Worm (Caenorhabditis elegans) whole organism, early embryonic: ENCODE measurements around the gene tsp-10.

Experiments used
- B0310.2 ChIP-seq: sonication (generic microtip); optimal IDR thresholded peaks from 2 replicates; lab custom pipeline; 2016; ENCODE audit warnings: mild to moderate bottlenecking, missing genetic modification characterization, missing compliant biosample characterization
- F13C5.2 ChIP-seq: sonication (generic microtip); optimal IDR thresholded peaks from 2 replicates; lab custom pipeline; 2017; ENCODE audit warnings: mild to moderate bottlenecking, missing genetic modification characterization, inconsistent platforms, missing compliant biosample characterization
- aly-1 ChIP-seq: sonication (generic microtip); optimal IDR thresholded peaks from 2 replicates; lab custom pipeline; 2016; ENCODE audit warnings: missing genetic modification characterization, missing compliant biosample characterization
- ama-1 ChIP-seq: fragments of 150-350 bp; optimal IDR thresholded peaks from 2 replicates; lab custom pipeline; 2014
- ceh-13 ChIP-seq: fragments of 200-800 bp; sonication (Bioruptor generic); optimal IDR thresholded peaks from 2 replicates; lab custom pipeline; 2018; ENCODE audit warnings: mild to moderate bottlenecking, missing genetic modification characterization, missing compliant biosample characterization
- ceh-36 ChIP-seq: sonication (generic microtip); optimal IDR thresholded peaks from 2 replicates; lab custom pipeline; 2016; ENCODE audit warnings: missing genetic modification characterization, inconsistent platforms, missing compliant biosample characterization
- ets-7 ChIP-seq: sonication (generic microtip); optimal IDR thresholded peaks from 2 replicates; lab custom pipeline; 2016; ENCODE audit warnings: missing genotype, missing genetic modification characterization, missing compliant biosample characterization
- flt-1 ChIP-seq: fragments of 200-800 bp; sonication (Bioruptor generic); IDR thresholded peaks from 2 replicates; pipeline ENCODE4 v1.3.6; 2022; ENCODE audit warnings: missing genetic modification characterization, missing compliant biosample characterization
- hmbx-1 ChIP-seq: sonication (generic microtip); optimal IDR thresholded peaks from 2 replicates; lab custom pipeline; 2016; ENCODE audit warnings: mild to moderate bottlenecking, missing genetic modification characterization, missing compliant biosample characterization
- hmg-4 ChIP-seq: fragments of 200-800 bp; sonication (Bioruptor generic); optimal IDR thresholded peaks from 2 replicates; lab custom pipeline; 2018; ENCODE audit warnings: mild to moderate bottlenecking, missing genetic modification characterization, missing compliant biosample characterization
- hnd-1 ChIP-seq: sonication (generic microtip); optimal IDR thresholded peaks from 2 replicates; lab custom pipeline; 2016; ENCODE audit warnings: missing genetic modification characterization, missing compliant biosample characterization
- pes-1 ChIP-seq: fragments of 200-800 bp; sonication (Bioruptor generic); IDR thresholded peaks from 2 replicates; pipeline ENCODE4 v1.3.6; 2022; ENCODE audit warnings: missing genetic modification reagents, missing genetic modification characterization, missing compliant biosample characterization
- scrt-1 ChIP-seq: fragments of 200-800 bp; sonication (Bioruptor generic); IDR thresholded peaks from 2 replicates; pipeline ENCODE4 v1.3.6; 2022; ENCODE audit warnings: missing genetic modification characterization, missing compliant biosample characterization
- sea-1 ChIP-seq: fragments of 200-800 bp; sonication (Bioruptor generic); conservative IDR thresholded peaks from 2 replicates; pipeline ENCODE4 v1.3.6; 2022; ENCODE audit warnings: missing genetic modification characterization, missing compliant biosample characterization
- tbx-11 ChIP-seq: fragments of 200-800 bp; sonication (Bioruptor generic); IDR thresholded peaks from 2 replicates; pipeline ENCODE4 v1.3.6; 2022; ENCODE audit warnings: missing genetic modification characterization, missing compliant biosample characterization
- tbx-37 ChIP-seq: fragments of 200-800 bp; sonication (Bioruptor generic); conservative IDR thresholded peaks from 2 replicates; pipeline ENCODE4 v1.3.6; 2022; ENCODE audit warnings: missing genetic modification reagents, missing genetic modification characterization, missing compliant biosample characterization
- tra-4 ChIP-seq: sonication (generic microtip); optimal IDR thresholded peaks from 2 replicates; lab custom pipeline; 2017; ENCODE audit warnings: missing genetic modification characterization, missing compliant biosample characterization

The tsp-10 gene

ce11 chrII:6707496-6708260 is 10.7 kb upstream of the tsp-10 start:
- TF ChIP-seq ceh-36 (tag; lab: Kevin White, UChicago): no peak
- TF ChIP-seq pes-1 (GFP tag; lab: Robert Waterston, UW): no peak
- TF ChIP-seq B0310.2 (tag; lab: Kevin White, UChicago): no peak
- TF ChIP-seq F13C5.2: no peak
- TF ChIP-seq hnd-1 (tag; lab: Kevin White, UChicago): no peak
- no peak for TF ChIP-seq tra-4 (tag; lab: Kevin White, UChicago)
- TF ChIP-seq flt-1 (GFP tag; lab: Robert Waterston, UW): no peak
- no peak for TF ChIP-seq hmg-4 (GFP tag; lab: Kevin White, UChicago)
- TF ChIP-seq tbx-11 (GFP tag; lab: Robert Waterston, UW): no peak
- TF ChIP-seq tbx-37 (GFP tag; lab: Robert Waterston, UW): no peak
- TF ChIP-seq aly-1: no peak
- TF ChIP-seq sea-1 (GFP tag; lab: Robert Waterston, UW): no peak
- no peak for TF ChIP-seq ets-7 (tag; lab: Kevin White, UChicago)
- no peak for TF ChIP-seq ceh-13 (GFP tag; lab: Kevin White, UChicago)
- no peak for TF ChIP-seq hmbx-1
- TF ChIP-seq scrt-1 (GFP tag; lab: Robert Waterston, UW): no peak
- no peak for TF ChIP-seq ama-1 (lab: Kevin White, UChicago)

- no peak for TF ChIP-seq flt-1 (GFP tag; lab: Robert Waterston, UW)
- no peak for TF ChIP-seq ets-7 (tag; lab: Kevin White, UChicago)
- TF ChIP-seq tbx-11 (GFP tag; lab: Robert Waterston, UW): no peak
- no peak for TF ChIP-seq tbx-37 (GFP tag; lab: Robert Waterston, UW)
- TF ChIP-seq hnd-1 (tag; lab: Kevin White, UChicago): no peak
- TF ChIP-seq aly-1: no peak
- TF ChIP-seq scrt-1 (GFP tag; lab: Robert Waterston, UW): no peak
- no peak for TF ChIP-seq hmbx-1
- no peak for TF ChIP-seq ceh-36 (tag; lab: Kevin White, UChicago)
- no peak for TF ChIP-seq hmg-4 (GFP tag; lab: Kevin White, UChicago)
- no peak for TF ChIP-seq tra-4 (tag; lab: Kevin White, UChicago)
- no peak for TF ChIP-seq ceh-13 (GFP tag; lab: Kevin White, UChicago)
- no peak for TF ChIP-seq pes-1 (GFP tag; lab: Robert Waterston, UW)
- TF ChIP-seq ama-1 (lab: Kevin White, UChicago): no peak
- TF ChIP-seq F13C5.2: no peak
- TF ChIP-seq B0310.2 (tag; lab: Kevin White, UChicago): no peak
These were observed 9.4 kb upstream of the tsp-10 start for ce11 chrII:6708980-6709379.

- TF ChIP-seq F13C5.2: no peak
- TF ChIP-seq ceh-13 (GFP tag; lab: Kevin White, UChicago): no peak
- TF ChIP-seq aly-1: no peak
- no peak for TF ChIP-seq tbx-11 (GFP tag; lab: Robert Waterston, UW)
- TF ChIP-seq flt-1 (GFP tag; lab: Robert Waterston, UW): no peak
- no peak for TF ChIP-seq hmg-4 (GFP tag; lab: Kevin White, UChicago)
These were observed 8.7 kb upstream of the tsp-10 start for ce11 chrII:6709680-6710079.

ce11 chrII:6710596-6710995 is 7.8 kb upstream of the tsp-10 start:
- no peak for TF ChIP-seq tra-4 (tag; lab: Kevin White, UChicago)
- TF ChIP-seq ceh-36 (tag; lab: Kevin White, UChicago): peak; percentile 9
- TF ChIP-seq aly-1: peak; percentile 4

- TF ChIP-seq ceh-36 (tag; lab: Kevin White, UChicago) (peak; percentile 19), pes-1 (GFP tag; lab: Robert Waterston, UW) (no peak)
These were observed 6.0 kb upstream of the tsp-10 start, which contains the start of the genes dpy-10 and T14B4.19 for ce11 chrII:6712177-6712981. TSS of gene dpy-10 (minus strand) at chrII:6712227. TSS of gene T14B4.19 (minus strand) at chrII:6712931.

ce11 chrII:6713003-6713402 is 5.4 kb upstream of the tsp-10 start:
- TF ChIP-seq aly-1 (no peak), tra-4 (tag; lab: Kevin White, UChicago) (no peak), ceh-13 (GFP tag; lab: Kevin White, UChicago) (no peak), ets-7 (tag; lab: Kevin White, UChicago) (no peak), scrt-1 (GFP tag; lab: Robert Waterston, UW) (no peak), hmg-4 (GFP tag; lab: Kevin White, UChicago) (no peak), ceh-36 (tag; lab: Kevin White, UChicago) (no peak), F13C5.2 (no peak), tbx-11 (GFP tag; lab: Robert Waterston, UW) (no peak), hmbx-1 (no peak)

- no peak for TF ChIP-seq B0310.2 (tag; lab: Kevin White, UChicago)
- TF ChIP-seq ceh-13 (GFP tag; lab: Kevin White, UChicago): no peak
These were observed 4.5 kb upstream of the tsp-10 start, which contains the start of gene dpy-2 for ce11 chrII:6713832-6714342. TSS of gene dpy-2 (plus strand) at chrII:6714292.
